Worm (Caenorhabditis elegans) whole organism, dauer: ENCODE data around the gene srlf-17.

ENCODE experiments used
- unc-62 ChIP-seq: sonication (generic microtip); optimal IDR thresholded peaks from 2 replicates; lab custom pipeline; 2017; ENCODE audit warnings: missing biosample characterization, missing genetic modification reagents, missing genetic modification characterization

srlf-17 gene

ce11 chrIV:11083609-11084008 is 18.9 kb downstream of the srlf-17 start, which contains the start of gene klc-1:
TSS of gene klc-1 (plus strand) at chrIV:11083735.
- TF ChIP-seq unc-62 (GFP tag; lab: Kevin White, UChicago) = no peak

- no peak for TF ChIP-seq unc-62 (GFP tag; lab: Kevin White, UChicago)
Observed at ce11 chrIV:11082789-11083235, 19.7 kb downstream of the srlf-17 start.

ce11 chrIV:11082153-11082552 is 20.4 kb downstream of the srlf-17 start, which contains the start of gene let-70:
TSS of gene let-70 (minus strand) at chrIV:11082253.
- no peak for TF ChIP-seq unc-62 (GFP tag; lab: Kevin White, UChicago)

ce11 chrIV:11080823-11081285 is 21.7 kb downstream of the srlf-17 start, which contains the start of gene atg-7:
TSS of gene atg-7 (minus strand) at chrIV:11081055.
- no peak for TF ChIP-seq unc-62 (GFP tag; lab: Kevin White, UChicago)

- no peak for TF ChIP-seq unc-62 (GFP tag; lab: Kevin White, UChicago)
Observed at ce11 chrIV:11078482-11078881, 24.0 kb downstream of the srlf-17 start, which contains the start of gene Y5F2A.4. TSS of gene Y5F2A.4 (minus strand) at chrIV:11078582.

- no peak for TF ChIP-seq unc-62 (GFP tag; lab: Kevin White, UChicago)
Observed at ce11 chrIV:11068314-11068713, 34.2 kb downstream of the srlf-17 start.

ce11 chrIV:11067003-11067402 is 35.5 kb downstream of the srlf-17 start, which contains the start of gene ttr-17:
TSS of gene ttr-17 (minus strand) at chrIV:11067026.
- TF ChIP-seq unc-62 (GFP tag; lab: Kevin White, UChicago) = no peak

- TF ChIP-seq unc-62 (GFP tag; lab: Kevin White, UChicago) = no peak
Observed at ce11 chrIV:11063962-11064361, 38.5 kb downstream of the srlf-17 start, which contains the start of gene ttr-16. TSS of gene ttr-16 (minus strand) at chrIV:11064137.

ce11 chrIV:11062984-11063613 is 39.4 kb downstream of the srlf-17 start:
- TF ChIP-seq unc-62 (GFP tag; lab: Kevin White, UChicago) = no peak

ce11 chrIV:11053652-11054317 is 48.7 kb downstream of the srlf-17 start, which contains the start of the genes F36H1.12 and lin-3:
TSS of gene F36H1.12 (minus strand) at chrIV:11053702.
TSS of gene lin-3 (plus strand) at chrIV:11054308.
- TF ChIP-seq unc-62 (GFP tag; lab: Kevin White, UChicago) = no peak

- TF ChIP-seq unc-62 (GFP tag; lab: Kevin White, UChicago) = no peak
Observed at ce11 chrIV:11051963-11052362, 50.5 kb downstream of the srlf-17 start.
